Worm (Caenorhabditis elegans) whole organism, mixed stage, embryonic: ENCODE results near the gene mdh-1.

Experiments used
- ceh-39 ChIP-seq: fragments of 150-350 bp; optimal IDR thresholded peaks from 2 replicates; lab custom pipeline; 2014; ENCODE audit warnings: missing biosample characterization, missing genetic modification characterization
- cnd-1 ChIP-seq: fragments of 200-800 bp; sonication (Bioruptor generic); optimal IDR thresholded peaks from 2 replicates; lab custom pipeline; 2018; ENCODE audit warnings: mild to moderate bottlenecking, missing genetic modification characterization, missing compliant biosample characterization
- elt-1 ChIP-seq: sonication (generic microtip); optimal IDR thresholded peaks from 2 replicates; lab custom pipeline; 2017; ENCODE audit warnings: missing genetic modification characterization, mild to moderate bottlenecking, missing compliant biosample characterization, antibody characterized with exemption, moderate library complexity, borderline replicate concordance; ENCODE audit not compliant: insufficient read depth
- elt-3 ChIP-seq: fragments of 150-350 bp; optimal IDR thresholded peaks from 2 replicates; lab custom pipeline; 2014; ENCODE audit warnings: missing biosample characterization, missing genetic modification characterization
- ham-2 ChIP-seq: fragments of 200-800 bp; sonication (Bioruptor generic); optimal IDR thresholded peaks from 2 replicates; lab custom pipeline; 2018; ENCODE audit warnings: mild to moderate bottlenecking, missing genetic modification characterization, missing compliant biosample characterization
- mab-5 ChIP-seq: fragments of 150-350 bp; optimal IDR thresholded peaks from 2 replicates; lab custom pipeline; 2014; ENCODE audit warnings: missing biosample characterization, missing genetic modification characterization
- nhr-12 ChIP-seq: fragments of 150-350 bp; optimal IDR thresholded peaks from 2 replicates; lab custom pipeline; 2014; ENCODE audit warnings: missing biosample characterization, missing genetic modification characterization
- nhr-28 ChIP-seq: fragments of 150-350 bp; optimal IDR thresholded peaks from 2 replicates; lab custom pipeline; 2014; ENCODE audit warnings: missing biosample characterization, missing genetic modification characterization
- pha-4 ChIP-seq: fragments of 150-350 bp; optimal IDR thresholded peaks from 2 replicates; lab custom pipeline; 2018; ENCODE audit warnings: missing biosample characterization, missing genetic modification reagents, missing genetic modification characterization
- snpc-4 ChIP-seq: fragments of 150-350 bp; optimal IDR thresholded peaks from 2 replicates; lab custom pipeline; 2014; ENCODE audit warnings: missing biosample characterization, missing genetic modification characterization
- unc-39 ChIP-seq: fragments of 150-350 bp; optimal IDR thresholded peaks from 2 replicates; lab custom pipeline; 2014; ENCODE audit warnings: missing biosample characterization, missing genetic modification characterization
- unc-62 ChIP-seq: fragments of 150-350 bp; optimal IDR thresholded peaks from 2 replicates; lab custom pipeline; 2014; ENCODE audit warnings: missing biosample characterization, missing genetic modification reagents, missing genetic modification characterization
- ztf-11 ChIP-seq: fragments of 150-350 bp; optimal IDR thresholded peaks from 2 replicates; lab custom pipeline; 2014; ENCODE audit warnings: missing biosample characterization, missing genetic modification characterization

- no peak for TF ChIP-seq cnd-1
- TF ChIP-seq ceh-39 (tag; lab: Kevin White, UChicago), result no peak
- no peak for TF ChIP-seq pha-4 (tag; lab: Kevin White, UChicago)
- TF ChIP-seq nhr-12 (tag; lab: Kevin White, UChicago), result no peak
- no peak for TF ChIP-seq ztf-11 (tag; lab: Kevin White, UChicago)
- no peak for TF ChIP-seq ham-2 (GFP tag; lab: Kevin White, UChicago)
- TF ChIP-seq mab-5 (tag; lab: Kevin White, UChicago), result no peak
- no peak for TF ChIP-seq unc-62
- no peak for TF ChIP-seq unc-39 (tag; lab: Kevin White, UChicago)
- no peak for TF ChIP-seq snpc-4 (tag; lab: Kevin White, UChicago)
- TF ChIP-seq elt-1, result no peak
- no peak for TF ChIP-seq nhr-28
- no peak for TF ChIP-seq elt-3
Measured at ce11 chrV:6496611-6497158, 19.6 kb downstream of the mdh-1 start, which contains the start of gene dgtr-1.
